Fruit fly (Drosophila melanogaster) whole organism, embryonic: ENCODE measurements around the gene Traf-like.

Source experiments
- Ada2b ChIP-seq: fragments of 200-800 bp; sonication (Bioruptor generic); IDR thresholded peaks from 2 replicates; pipeline ENCODE4 v1.3.6; 2022; ENCODE audit warnings: missing biosample characterization, missing genetic modification characterization
- Bgb ChIP-seq: fragments of 200-800 bp; sonication (Bioruptor generic); IDR thresholded peaks from 2 replicates; pipeline ENCODE4 v1.3.6; 2022; ENCODE audit warnings: missing biosample characterization, missing genetic modification characterization; ENCODE audit not compliant: partially characterized antibody
- Bteb2 ChIP-seq: fragments of 200-800 bp; sonication (Bioruptor generic); optimal IDR thresholded peaks from 2 replicates; lab custom pipeline; 2016; ENCODE audit warnings: missing biosample characterization, missing genetic modification characterization
- CG10267 ChIP-seq: fragments of 200-800 bp; sonication (Bioruptor generic); optimal IDR thresholded peaks from 2 replicates; lab custom pipeline; 2018; ENCODE audit warnings: missing biosample characterization, mild to moderate bottlenecking, missing genetic modification characterization, moderate library complexity
- CG10959 ChIP-seq: fragments of 200-800 bp; sonication (Bioruptor generic); IDR thresholded peaks from 2 replicates; pipeline ENCODE4 v1.3.6; 2022; ENCODE audit warnings: missing biosample characterization, missing genetic modification characterization
- CG11093 ChIP-seq: fragments of 200-800 bp; sonication (Bioruptor generic); IDR thresholded peaks from 3 replicates; pipeline ENCODE4 v1.3.6; 2022; ENCODE audit warnings: missing biosample characterization, missing genetic modification characterization
- CG12659 ChIP-seq: fragments of 200-800 bp; sonication (Bioruptor generic); optimal IDR thresholded peaks from 3 replicates; lab custom pipeline; 2017; ENCODE audit warnings: mild to moderate bottlenecking, missing biosample characterization, missing genetic modification reagents, missing genetic modification characterization
- CG12942 ChIP-seq: fragments of 200-800 bp; sonication (Bioruptor generic); optimal IDR thresholded peaks from 3 replicates; lab custom pipeline; 2016; ENCODE audit warnings: missing biosample characterization, missing genetic modification characterization
- CG14710 ChIP-seq: fragments of 200-800 bp; sonication (Bioruptor generic); optimal IDR thresholded peaks from 3 replicates; lab custom pipeline; 2019; ENCODE audit warnings: missing biosample characterization, mild to moderate bottlenecking, missing genetic modification characterization, moderate library complexity
- CG15011 ChIP-seq: fragments of 200-800 bp; sonication (Bioruptor generic); optimal IDR thresholded peaks from 3 replicates; lab custom pipeline; 2018; ENCODE audit warnings: missing biosample characterization, mild to moderate bottlenecking, missing genetic modification characterization
- CG15073 ChIP-seq: fragments of 200-800 bp; sonication (Bioruptor generic); optimal IDR thresholded peaks from 2 replicates; lab custom pipeline; 2016; ENCODE audit warnings: missing biosample characterization, missing genetic modification characterization
- CG15601 ChIP-seq: fragments of 200-800 bp; sonication (Bioruptor generic); optimal IDR thresholded peaks from 3 replicates; lab custom pipeline; 2019; ENCODE audit warnings: missing biosample characterization, mild to moderate bottlenecking, missing genetic modification characterization, moderate library complexity
- CG16813 ChIP-seq: fragments of 200-800 bp; sonication (Bioruptor generic); IDR thresholded peaks from 3 replicates; pipeline ENCODE4 v1.3.6; 2022; ENCODE audit warnings: missing biosample characterization, missing genetic modification characterization; ENCODE audit not compliant: partially characterized antibody
- CG17385 ChIP-seq: fragments of 200-800 bp; sonication (Bioruptor generic); optimal IDR thresholded peaks from 3 replicates; lab custom pipeline; 2018; ENCODE audit warnings: missing biosample characterization, mild to moderate bottlenecking, missing genetic modification characterization
- CG18764 ChIP-seq: fragments of 200-800 bp; sonication (Bioruptor generic); optimal IDR thresholded peaks from 3 replicates; lab custom pipeline; 2016; ENCODE audit warnings: missing biosample characterization, missing genetic modification characterization
- CG2712 ChIP-seq: fragments of 200-800 bp; optimal IDR thresholded peaks from 3 replicates; lab custom pipeline; 2019; ENCODE audit warnings: missing biosample characterization, mild to moderate bottlenecking, missing genetic modification characterization, moderate library complexity
- CG2875 ChIP-seq: fragments of 200-800 bp; sonication (Bioruptor generic); optimal IDR thresholded peaks from 2 replicates; lab custom pipeline; 2017; ENCODE audit warnings: missing biosample characterization, mild to moderate bottlenecking, missing genetic modification characterization, missing genetic modification reagents
- CG8281 ChIP-seq: fragments of 200-800 bp; sonication (Bioruptor generic); optimal IDR thresholded peaks from 2 replicates; lab custom pipeline; 2018; ENCODE audit warnings: missing biosample characterization, mild to moderate bottlenecking, missing genetic modification characterization, moderate library complexity
- Dad ChIP-seq: fragments of 200-800 bp; sonication (Bioruptor generic); optimal IDR thresholded peaks from 3 replicates; lab custom pipeline; 2016; ENCODE audit warnings: missing biosample characterization, missing genetic modification characterization
- Fer1 ChIP-seq: fragments of 200-800 bp; sonication (Bioruptor generic); optimal IDR thresholded peaks from 2 replicates; lab custom pipeline; 2017; ENCODE audit warnings: missing biosample characterization, mild to moderate bottlenecking, missing genetic modification characterization
- HHEX ChIP-seq: fragments of 200-800 bp; sonication (Bioruptor generic); optimal IDR thresholded peaks from 3 replicates; lab custom pipeline; 2017; ENCODE audit warnings: missing biosample characterization, mild to moderate bottlenecking, missing genetic modification characterization, missing genetic modification reagents
- HLHmδ ChIP-seq: fragments of 200-800 bp; sonication (Bioruptor generic); optimal IDR thresholded peaks from 2 replicates; lab custom pipeline; 2018; ENCODE audit warnings: missing biosample characterization, mild to moderate bottlenecking, missing genetic modification characterization, moderate library complexity
- Hand ChIP-seq: fragments of 200-800 bp; sonication (Bioruptor generic); optimal IDR thresholded peaks from 2 replicates; lab custom pipeline; 2017; ENCODE audit warnings: mild to moderate bottlenecking, missing biosample characterization, missing genetic modification reagents, missing genetic modification characterization
- Meics ChIP-seq: fragments of 200-800 bp; sonication (Bioruptor generic); optimal IDR thresholded peaks from 2 replicates; lab custom pipeline; 2017; ENCODE audit warnings: missing biosample characterization, mild to moderate bottlenecking, missing genetic modification characterization
- Oaz ChIP-seq: fragments of 200-800 bp; sonication (Bioruptor generic); IDR thresholded peaks from 2 replicates; pipeline ENCODE4 v1.3.6; 2022; ENCODE audit warnings: missing biosample characterization, missing genetic modification characterization
- Sin3A ChIP-seq: fragments of >200 bp; optimal IDR thresholded peaks from 2 replicates; lab custom pipeline; 2018
- Sox100B ChIP-seq: fragments of 200-800 bp; sonication (Bioruptor generic); optimal IDR thresholded peaks from 3 replicates; lab custom pipeline; 2018; ENCODE audit warnings: missing biosample characterization, mild to moderate bottlenecking, missing genetic modification characterization
- ac ChIP-seq: fragments of 200-800 bp; sonication (Bioruptor generic); optimal IDR thresholded peaks from 3 replicates; lab custom pipeline; 2017; ENCODE audit warnings: missing biosample characterization, mild to moderate bottlenecking, missing genetic modification characterization
- aop ChIP-seq: fragments of 200-800 bp; sonication (Bioruptor generic); IDR thresholded peaks from 2 replicates; pipeline ENCODE4 v1.3.6; 2022; ENCODE audit warnings: missing biosample characterization, missing genetic modification characterization
- ash1 ChIP-seq: fragments of 200-800 bp; sonication (Bioruptor generic); optimal IDR thresholded peaks from 2 replicates; lab custom pipeline; 2018; ENCODE audit warnings: missing biosample characterization, mild to moderate bottlenecking, missing genetic modification characterization
- cato ChIP-seq: fragments of 200-800 bp; sonication (Bioruptor generic); optimal IDR thresholded peaks from 2 replicates; lab custom pipeline; 2016; ENCODE audit warnings: missing biosample characterization, missing genetic modification characterization, borderline replicate concordance
- dysf ChIP-seq: fragments of 200-800 bp; sonication (Bioruptor generic); IDR thresholded peaks from 3 replicates; pipeline ENCODE4 v1.3.6; 2022; ENCODE audit warnings: missing biosample characterization, missing genetic modification characterization
- ewg ChIP-seq: fragments of 200-800 bp; sonication (Bioruptor generic); optimal IDR thresholded peaks from 3 replicates; lab custom pipeline; 2017; ENCODE audit warnings: mild to moderate bottlenecking, missing biosample characterization, missing genetic modification reagents, missing genetic modification characterization
- eyg ChIP-seq: fragments of 200-800 bp; sonication (Bioruptor generic); optimal IDR thresholded peaks from 3 replicates; lab custom pipeline; 2016; ENCODE audit warnings: missing biosample characterization, missing genetic modification characterization
- ftz-f1 ChIP-seq: fragments of 200-800 bp; sonication (Bioruptor generic); optimal IDR thresholded peaks from 2 replicates; lab custom pipeline; 2016; ENCODE audit warnings: missing biosample characterization, missing genetic modification characterization
- gsb ChIP-seq: fragments of 200-800 bp; sonication (Bioruptor generic); IDR thresholded peaks from 2 replicates; pipeline ENCODE4 v1.3.6; 2022; ENCODE audit warnings: missing biosample characterization, missing genetic modification characterization
- insv ChIP-seq, 2 experiments: fragments of 200-800 bp; sonication (Bioruptor generic); optimal IDR thresholded peaks; 3 replicates each; lab custom pipeline; 2016 to 2018; ENCODE audit warnings: missing biosample characterization in 2 of 2, missing genetic modification characterization in 2 of 2
- lov ChIP-seq, 2 experiments: fragments of 200-800 bp in 1 of 2; fragments of >200 bp in 1 of 2; sonication (Bioruptor generic) in 1 of 2; IDR thresholded peaks in 1 of 2; optimal IDR thresholded peaks in 1 of 2; 2 replicates in 1 of 2; 3 replicates in 1 of 2; pipeline versions ENCODE4 v1.3.6 to Lab custom; 2017 to 2022; ENCODE audit warnings: missing biosample characterization in 1 of 2, missing genetic modification characterization in 1 of 2
- mld ChIP-seq: fragments of 200-800 bp; sonication (Bioruptor generic); IDR thresholded peaks from 3 replicates; pipeline ENCODE4 v1.3.6; 2022; ENCODE audit warnings: missing biosample characterization, missing genetic modification characterization; ENCODE audit not compliant: partially characterized antibody
- peb ChIP-seq: fragments of 200-800 bp; sonication (Bioruptor generic); IDR thresholded peaks from 2 replicates; pipeline ENCODE4 v1.3.6; 2022; ENCODE audit warnings: missing biosample characterization, missing genetic modification characterization
- row ChIP-seq: fragments of 200-800 bp; sonication (Bioruptor generic); IDR thresholded peaks from 3 replicates; pipeline ENCODE4 v1.3.6; 2022; ENCODE audit warnings: missing biosample characterization, missing genetic modification characterization
- run ChIP-seq: fragments of 200-800 bp; sonication (Bioruptor generic); optimal IDR thresholded peaks from 3 replicates; lab custom pipeline; 2018; ENCODE audit warnings: missing biosample characterization, mild to moderate bottlenecking, missing genetic modification characterization
- schlank ChIP-seq: fragments of 200-800 bp; sonication (Bioruptor generic); optimal IDR thresholded peaks from 2 replicates; lab custom pipeline; 2018; ENCODE audit warnings: missing biosample characterization, mild to moderate bottlenecking, missing genetic modification characterization
- sim ChIP-seq: fragments of 200-800 bp; sonication (Bioruptor generic); IDR thresholded peaks from 2 replicates; pipeline ENCODE4 v1.3.6; 2022; ENCODE audit warnings: missing biosample characterization, missing genetic modification characterization
- so ChIP-seq: fragments of 200-800 bp; sonication (Bioruptor generic); IDR thresholded peaks from 3 replicates; pipeline ENCODE4 v1.3.6; 2022; ENCODE audit warnings: missing biosample characterization, missing genetic modification characterization
- sob ChIP-seq: fragments of 200-800 bp; sonication (Bioruptor generic); IDR thresholded peaks from 2 replicates; pipeline ENCODE4 v1.3.6; 2022; ENCODE audit warnings: missing biosample characterization, missing genetic modification characterization
- stc ChIP-seq: fragments of 200-800 bp; sonication (Bioruptor generic); IDR thresholded peaks from 2 replicates; pipeline ENCODE4 v1.3.6; 2022; ENCODE audit warnings: missing biosample characterization, missing genetic modification characterization
- tio ChIP-seq: fragments of 200-800 bp; sonication (Bioruptor generic); optimal IDR thresholded peaks from 2 replicates; lab custom pipeline; 2017; ENCODE audit warnings: missing biosample characterization, missing genetic modification characterization, inconsistent platforms
- toy ChIP-seq: fragments of 200-800 bp; sonication (Bioruptor generic); IDR thresholded peaks from 2 replicates; pipeline ENCODE4 v1.3.6; 2022; ENCODE audit warnings: missing biosample characterization, missing genetic modification characterization
- tup ChIP-seq: fragments of 200-800 bp; sonication (Bioruptor generic); optimal IDR thresholded peaks from 2 replicates; lab custom pipeline; 2016; ENCODE audit warnings: missing biosample characterization, mild to moderate bottlenecking, missing genetic modification characterization, moderate library complexity
- tx ChIP-seq: fragments of 200-800 bp; sonication (Bioruptor generic); optimal IDR thresholded peaks from 2 replicates; lab custom pipeline; 2016; ENCODE audit warnings: missing biosample characterization, missing genetic modification characterization

Gene Traf-like

DNA sequence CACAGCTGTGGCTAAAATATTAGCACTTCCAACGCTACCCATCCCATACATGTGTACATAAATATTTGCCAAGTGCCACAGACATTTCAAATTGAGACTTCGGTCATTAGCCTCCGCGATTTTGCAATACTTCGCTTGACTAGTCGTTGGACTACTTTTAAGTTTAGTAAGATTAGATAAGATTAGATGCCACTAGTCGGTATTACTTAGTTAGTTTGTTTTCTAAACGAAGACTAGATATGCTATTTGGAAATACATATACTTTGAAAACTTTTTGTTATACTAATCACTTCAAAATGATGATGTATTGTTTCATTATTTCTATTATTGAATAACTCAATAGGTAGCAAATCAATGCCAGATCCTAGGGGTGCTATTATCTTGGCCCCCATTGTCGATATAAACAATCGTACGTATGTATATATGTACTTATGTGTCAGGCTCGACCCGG is 28.9 kb upstream of the Traf-like start (continued):
- TF ChIP-seq CG12659 (GFP tag; lab: Kevin White, UChicago) (peak; percentile 28), gsb (GFP tag; lab: Robert Waterston, UW) (no peak), Bgb (GFP tag; lab: Robert Waterston, UW) (no peak), eyg (GFP tag; lab: Kevin White, UChicago) (no peak), peb (GFP tag; lab: Robert Waterston, UW) (no peak), Sox100B (GFP tag; lab: Kevin White, UChicago) (peak; percentile 35), CG17385 (peak; percentile 42), aop (no peak), ash1 (GFP tag; lab: Kevin White, UChicago) (no peak), schlank (tag; lab: Kevin White, UChicago) (peak; percentile 37), CG14710 (tag; lab: Kevin White, UChicago) (peak; percentile 3), mld (GFP tag; lab: Robert Waterston, UW) (no peak), CG10959 (GFP tag; lab: Robert Waterston, UW) (no peak), Dad (GFP tag; lab: Kevin White, UChicago) (no peak), ewg (GFP tag; lab: Kevin White, UChicago) (no peak), toy (GFP tag; lab: Robert Waterston, UW) (no peak), CG15011 (GFP tag; lab: Kevin White, UChicago) (peak; percentile 45), Meics (GFP tag; lab: Kevin White, UChicago) (peak; percentile 52), CG18764 (no peak), so (no peak), Sin3A (no peak), tio (GFP tag; lab: Kevin White, UChicago) (peak; percentile 54), ftz-f1 (GFP tag; lab: Kevin White, UChicago) (no peak), Oaz (GFP tag; lab: Robert Waterston, UW) (no peak), sim (0 out of 2 replicates have a peak, but pooled peaks have one; percentile 17), CG15073 (GFP tag; lab: Kevin White, UChicago) (no peak), tup (GFP tag; lab: Kevin White, UChicago) (no peak), CG2875 (peak; percentile 29), lov (optimal IDR thresholded peaks at IDR 0.05; lab: Kevin White, UChicago) (no peak), lov (GFP tag; IDR thresholded peaks at IDR 0.05; lab: Robert Waterston, UW) (no peak), Bteb2 (GFP tag; lab: Kevin White, UChicago) (no peak), CG12942 (GFP tag; lab: Kevin White, UChicago) (no peak), CG15601 (tag; lab: Kevin White, UChicago) (no peak), CG16813 (GFP tag; lab: Robert Waterston, UW) (no peak), HHEX (GFP tag; lab: Kevin White, UChicago) (peak; percentile 32), run (tag; lab: Kevin White, UChicago) (no peak), dysf (GFP tag; lab: Robert Waterston, UW) (peak; percentile 37; the same call in 1 of the 3 replicates), CG10267 (tag; lab: Kevin White, UChicago) (no peak), HLHmδ (GFP tag; lab: Kevin White, UChicago) (no peak), ac (GFP tag; lab: Kevin White, UChicago) (no peak), Hand (peak; percentile 42), cato (GFP tag; lab: Kevin White, UChicago) (no peak), insv (GFP tag; optimal IDR thresholded peaks at IDR 0.05; lab: Kevin White, UChicago) (no peak), CG2712 (tag; lab: Kevin White, UChicago) (peak; percentile 35), stc (GFP tag; lab: Robert Waterston, UW) (0 out of 2 replicates have a peak, but pooled peaks have one; percentile 15), CG11093 (GFP tag; lab: Robert Waterston, UW) (no peak), Ada2b (GFP tag; lab: Robert Waterston, UW) (no peak), CG8281 (no peak), row (GFP tag; lab: Robert Waterston, UW) (peak; percentile 45; the same call in 2 of the 3 replicates), sob (GFP tag; lab: Robert Waterston, UW) (no peak), tx (GFP tag; lab: Kevin White, UChicago) (no peak), Fer1 (GFP tag; lab: Kevin White, UChicago) (peak; percentile 51)
